Fruit fly (Drosophila melanogaster): Measurements from ENCODE around the gene Uch.

Gene Uch

DNA sequence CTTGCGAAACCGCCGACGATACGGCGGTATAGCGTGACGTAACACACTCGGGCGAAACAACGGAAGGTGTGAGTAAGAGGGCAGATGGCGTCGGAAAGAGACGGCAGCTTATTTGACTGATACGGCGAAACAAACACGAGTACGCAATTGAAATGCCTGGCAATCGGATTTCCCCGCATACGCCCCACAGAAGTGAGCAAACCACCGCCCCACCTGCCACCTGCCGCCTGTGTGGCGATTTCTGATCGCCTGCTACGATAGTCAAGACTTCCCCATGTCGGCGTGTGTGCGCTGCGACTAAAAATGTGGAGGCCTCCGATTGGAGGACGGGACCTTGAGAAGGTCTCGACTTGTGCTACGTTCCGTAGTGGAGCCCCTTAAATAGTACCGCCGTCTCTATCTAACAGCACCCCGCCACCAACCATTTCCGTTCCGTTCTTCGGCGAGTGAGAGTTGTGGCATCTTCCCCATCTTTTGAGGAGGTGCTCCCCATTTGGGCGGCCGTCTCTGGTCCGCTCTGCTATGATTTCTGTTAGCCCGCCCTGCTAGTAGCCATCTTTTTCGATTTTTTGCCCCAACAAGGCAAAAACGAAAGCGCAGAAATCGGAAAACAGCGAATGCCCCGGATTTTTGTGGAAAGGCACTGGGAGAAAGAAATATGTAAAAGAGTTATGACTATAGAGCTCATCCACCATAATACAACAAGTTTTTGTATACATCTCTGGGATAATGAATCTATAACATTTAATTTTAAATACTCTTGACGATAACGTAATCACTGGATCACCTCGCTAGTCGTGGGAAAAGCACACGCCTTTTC, 15.2 kb downstream of the Uch start (continued):
- TF ChIP-seq ro (GFP tag; IDR thresholded peaks at IDR 0.05) (no peak), CG9817 (tag; optimal IDR thresholded peaks at IDR 0.05) (peak; percentile 61), dmrt11E (tag; optimal IDR thresholded peaks at IDR 0.05) (peak; percentile 84), ken (GFP tag; IDR thresholded peaks at IDR 0.05) (no peak), Ptx1 (GFP tag; IDR thresholded peaks at IDR 0.05) (no peak), CG4360 (GFP tag; IDR thresholded peaks at IDR 0.05) (no peak), Deaf1 (tag; optimal IDR thresholded peaks at IDR 0.05) (peak; percentile 89), sna (GFP tag; IDR thresholded peaks at IDR 0.05; ENCODE audit: partially characterized antibody) (no peak), CG14860 (GFP tag; IDR thresholded peaks at IDR 0.05; ENCODE audit: partially characterized antibody) (no peak), CG18262 (tag; optimal IDR thresholded peaks at IDR 0.05) (peak; percentile 89), klu (GFP tag; IDR thresholded peaks at IDR 0.05) (no peak), CG6683 (GFP tag; optimal IDR thresholded peaks at IDR 0.05) (peak; percentile 70), NK7.1 (GFP tag; optimal IDR thresholded peaks at IDR 0.05) (peak; percentile 75), CG34422 (GFP tag; IDR thresholded peaks at IDR 0.05) (no peak), CG2678 (tag; optimal IDR thresholded peaks at IDR 0.05) (peak; percentile 89), CG2116 (GFP tag; optimal IDR thresholded peaks at IDR 0.05) (peak; percentile 53), CG8765 (GFP tag; IDR thresholded peaks at IDR 0.05) (no peak), CG33213 (GFP tag; optimal IDR thresholded peaks at IDR 0.05) (peak; percentile 88), jumu (GFP tag; optimal IDR thresholded peaks at IDR 0.05) (peak; percentile 90), Aef1 (GFP tag; IDR thresholded peaks at IDR 0.05) (no peak), ap (GFP tag; IDR thresholded peaks at IDR 0.05) (no peak), CG16813 (GFP tag; IDR thresholded peaks at IDR 0.05; ENCODE audit: partially characterized antibody) (no peak), nau (GFP tag; optimal IDR thresholded peaks at IDR 0.05) (peak; percentile 74), Myb (GFP tag; optimal IDR thresholded peaks at IDR 0.05) (peak; percentile 60), CG11093 (GFP tag; IDR thresholded peaks at IDR 0.05) (peak; percentile 84), CG3065 (GFP tag; optimal IDR thresholded peaks at IDR 0.05) (no peak), CG16779 (GFP tag; IDR thresholded peaks at IDR 0.05) (no peak), CG12942 (GFP tag; optimal IDR thresholded peaks at IDR 0.05) (peak; percentile 81), eyg (GFP tag; optimal IDR thresholded peaks at IDR 0.05) (peak; percentile 80), z (GFP tag; IDR thresholded peaks at IDR 0.05) (no peak), prd (optimal IDR thresholded peaks at IDR 0.05) (no peak), prd (GFP tag; IDR thresholded peaks at IDR 0.05) (no peak), CG16815 (GFP tag; optimal IDR thresholded peaks at IDR 0.05) (peak; percentile 82), twi (tag; optimal IDR thresholded peaks at IDR 0.05) (peak; percentile 61), tgo (GFP tag; IDR thresholded peaks at IDR 0.05) (no peak), Oaz (GFP tag; IDR thresholded peaks at IDR 0.05) (no peak), CG34224 (GFP tag; IDR thresholded peaks at IDR 0.05; ENCODE audit: partially characterized antibody) (no peak), CG12744 (GFP tag; optimal IDR thresholded peaks at IDR 0.05) (peak; percentile 51), HLH4C (GFP tag; IDR thresholded peaks at IDR 0.05; ENCODE audit: partially characterized antibody) (no peak), CG31388 (GFP tag; optimal IDR thresholded peaks at IDR 0.05) (peak; percentile 56), CG12071 (GFP tag; optimal IDR thresholded peaks at IDR 0.05) (peak; percentile 79), Hmx (GFP tag; optimal IDR thresholded peaks at IDR 0.05) (peak; percentile 55), Oli (tag; optimal IDR thresholded peaks at IDR 0.05) (peak; percentile 91), CG5245 (GFP tag; optimal IDR thresholded peaks at IDR 0.05) (peak; percentile 85), Ravus (GFP tag; IDR thresholded peaks at IDR 0.05) (no peak), schlank (tag; optimal IDR thresholded peaks at IDR 0.05) (peak; percentile 31), CG6854 (GFP tag; optimal IDR thresholded peaks at IDR 0.05) (peak; percentile 83), Mes4 (GFP tag; optimal IDR thresholded peaks at IDR 0.05) (peak; percentile 85), Xrp1 (GFP tag; IDR thresholded peaks at IDR 0.05) (no peak), CG17568 (GFP tag; optimal IDR thresholded peaks at IDR 0.05) (peak; percentile 77)
